Worm (Caenorhabditis elegans) whole organism, early embryonic: ENCODE results near the gene pdhb-1.

Experiments used
- ama-1 ChIP-seq: fragments of 150-350 bp; optimal IDR thresholded peaks from 2 replicates; lab custom pipeline; 2014
- hmg-4 ChIP-seq: fragments of 200-800 bp; sonication (Bioruptor generic); optimal IDR thresholded peaks from 2 replicates; lab custom pipeline; 2018; ENCODE audit warnings: mild to moderate bottlenecking, missing genetic modification characterization, missing compliant biosample characterization
- sea-1 ChIP-seq: fragments of 200-800 bp; sonication (Bioruptor generic); conservative IDR thresholded peaks from 2 replicates; pipeline ENCODE4 v1.3.6; 2022; ENCODE audit warnings: missing genetic modification characterization, missing compliant biosample characterization
- tra-4 ChIP-seq: sonication (generic microtip); optimal IDR thresholded peaks from 2 replicates; lab custom pipeline; 2017; ENCODE audit warnings: missing genetic modification characterization, missing compliant biosample characterization

DNA sequence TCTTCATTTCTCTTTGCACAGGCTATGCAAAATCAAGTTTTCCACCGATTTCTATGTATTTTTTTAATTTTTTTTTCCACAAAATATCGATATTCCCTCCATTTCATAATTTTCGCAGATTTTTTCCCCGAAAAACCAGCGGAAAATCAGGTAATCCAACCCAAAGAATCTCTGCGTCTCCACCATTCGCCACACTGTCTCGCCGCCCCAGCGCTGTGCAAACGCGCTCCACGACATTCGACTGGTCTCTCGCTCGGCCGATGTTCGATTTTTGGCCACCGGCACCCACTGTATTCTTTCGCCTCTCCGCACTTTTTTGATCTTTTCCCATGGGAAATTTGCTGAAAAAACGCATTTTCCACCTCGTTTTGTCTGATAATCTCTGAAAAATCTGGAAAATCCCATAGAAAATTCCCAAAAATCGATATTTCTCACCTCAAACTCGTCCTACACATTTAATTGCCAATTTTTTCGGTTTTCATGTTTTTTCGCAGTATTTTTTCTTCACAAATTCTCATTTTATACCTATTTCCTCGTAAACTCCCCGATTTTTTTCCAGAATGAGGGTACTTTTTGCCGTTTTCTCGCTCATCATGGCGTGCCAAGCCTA, 30.7 kb upstream of the pdhb-1 start, which contains the start of gene vha-19:
- no peak for TF ChIP-seq ama-1 (lab: Kevin White, UChicago)
- TF ChIP-seq sea-1 (GFP tag; lab: Robert Waterston, UW) = no peak
- no peak for TF ChIP-seq tra-4 (tag; lab: Kevin White, UChicago)
- TF ChIP-seq hmg-4 = no peak
